Worm (Caenorhabditis elegans): Measurements from ENCODE around the gene sip-1.

DNA sequence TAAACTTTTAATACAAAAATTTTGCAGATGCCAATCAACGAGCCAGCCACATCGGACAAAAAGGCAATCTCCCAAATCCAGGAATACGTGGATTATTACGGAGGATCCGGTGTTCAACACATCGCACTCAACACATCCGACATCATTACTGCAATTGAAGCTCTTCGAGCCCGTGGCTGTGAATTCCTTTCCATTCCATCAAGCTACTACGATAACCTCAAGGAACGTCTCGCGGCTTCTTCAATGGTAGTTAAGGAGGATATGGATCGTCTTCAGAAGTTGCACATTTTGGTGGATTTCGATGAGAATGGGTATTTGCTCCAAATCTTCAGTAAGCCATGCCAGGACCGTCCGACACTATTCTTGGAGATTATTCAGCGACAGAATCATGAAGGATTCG, 30.4 kb upstream of the sip-1 start:
- TF ChIP-seq flt-1 (GFP tag; IDR thresholded peaks at IDR 0.05) (no peak), tbx-11 (GFP tag; IDR thresholded peaks at IDR 0.05) (no peak), ama-1 (optimal IDR thresholded peaks at IDR 0.05) (no peak), ceh-36 (tag; optimal IDR thresholded peaks at IDR 0.05) (no peak), B0310.2 (tag; optimal IDR thresholded peaks at IDR 0.05) (no peak), tra-4 (tag; optimal IDR thresholded peaks at IDR 0.05) (no peak), ceh-13 (GFP tag; optimal IDR thresholded peaks at IDR 0.05) (no peak), pes-1 (GFP tag; IDR thresholded peaks at IDR 0.05) (no peak), hnd-1 (tag; optimal IDR thresholded peaks at IDR 0.05) (no peak)
